Worm (Caenorhabditis elegans): ENCODE measurements around the gene Y53G8AL.1.

ce11 chrIII:3185980-3186379 lies 46.9 kb upstream of the Y53G8AL.1 start, which contains the start of gene mks-1:
- TF ChIP-seq ztf-11 (tag; optimal IDR thresholded peaks at IDR 0.05) (no peak), lsy-2 (tag; optimal IDR thresholded peaks at IDR 0.05) (no peak)
